Worm (Caenorhabditis elegans) whole organism, early embryonic: ENCODE data around the gene F35E12.2.

Experiments used
- ceh-13 ChIP-seq: fragments of 200-800 bp; sonication (Bioruptor generic); optimal IDR thresholded peaks from 2 replicates; lab custom pipeline; 2018; ENCODE audit warnings: mild to moderate bottlenecking, missing genetic modification characterization, missing compliant biosample characterization
- ets-7 ChIP-seq: sonication (generic microtip); optimal IDR thresholded peaks from 2 replicates; lab custom pipeline; 2016; ENCODE audit warnings: missing genotype, missing genetic modification characterization, missing compliant biosample characterization
- flt-1 ChIP-seq: fragments of 200-800 bp; sonication (Bioruptor generic); IDR thresholded peaks from 2 replicates; pipeline ENCODE4 v1.3.6; 2022; ENCODE audit warnings: missing genetic modification characterization, missing compliant biosample characterization
- scrt-1 ChIP-seq: fragments of 200-800 bp; sonication (Bioruptor generic); IDR thresholded peaks from 2 replicates; pipeline ENCODE4 v1.3.6; 2022; ENCODE audit warnings: missing genetic modification characterization, missing compliant biosample characterization
- sea-1 ChIP-seq: fragments of 200-800 bp; sonication (Bioruptor generic); conservative IDR thresholded peaks from 2 replicates; pipeline ENCODE4 v1.3.6; 2022; ENCODE audit warnings: missing genetic modification characterization, missing compliant biosample characterization

DNA sequence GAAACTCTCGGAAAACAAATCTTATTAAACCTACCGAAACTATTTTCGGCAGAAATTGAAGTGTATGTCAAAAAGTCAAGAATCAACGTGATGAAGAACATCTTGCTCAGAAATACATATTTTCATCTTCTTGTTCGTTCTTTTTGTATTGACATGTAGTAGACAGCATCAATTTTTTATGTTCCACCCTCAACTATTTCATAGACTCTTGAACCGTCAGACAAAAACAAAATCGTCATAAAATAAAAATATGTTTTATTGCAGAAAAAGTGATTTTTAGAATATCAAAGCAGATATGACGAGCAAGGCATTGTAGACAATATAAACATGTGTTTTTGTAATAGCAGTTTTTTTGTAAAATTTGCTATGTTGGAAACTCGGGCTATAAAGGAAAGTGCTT is at the start of gene F35E12.2:
- TF ChIP-seq scrt-1 (GFP tag; lab: Robert Waterston, UW) (no peak), sea-1 (no peak), ceh-13 (GFP tag; lab: Kevin White, UChicago) (no peak), flt-1 (GFP tag; lab: Robert Waterston, UW) (no peak), ets-7 (no peak)
